Worm (Caenorhabditis elegans) whole organism, early embryonic: ENCODE data around the gene csp-2.

ENCODE experiments used
- B0310.2 ChIP-seq: sonication (generic microtip); optimal IDR thresholded peaks from 2 replicates; lab custom pipeline; 2016; ENCODE audit warnings: mild to moderate bottlenecking, missing genetic modification characterization, missing compliant biosample characterization
- F13C5.2 ChIP-seq: sonication (generic microtip); optimal IDR thresholded peaks from 2 replicates; lab custom pipeline; 2017; ENCODE audit warnings: mild to moderate bottlenecking, missing genetic modification characterization, inconsistent platforms, missing compliant biosample characterization
- aly-1 ChIP-seq: sonication (generic microtip); optimal IDR thresholded peaks from 2 replicates; lab custom pipeline; 2016; ENCODE audit warnings: missing genetic modification characterization, missing compliant biosample characterization
- ama-1 ChIP-seq: fragments of 150-350 bp; optimal IDR thresholded peaks from 2 replicates; lab custom pipeline; 2014
- ceh-13 ChIP-seq: fragments of 200-800 bp; sonication (Bioruptor generic); optimal IDR thresholded peaks from 2 replicates; lab custom pipeline; 2018; ENCODE audit warnings: mild to moderate bottlenecking, missing genetic modification characterization, missing compliant biosample characterization
- ceh-36 ChIP-seq: sonication (generic microtip); optimal IDR thresholded peaks from 2 replicates; lab custom pipeline; 2016; ENCODE audit warnings: missing genetic modification characterization, inconsistent platforms, missing compliant biosample characterization
- ets-7 ChIP-seq: sonication (generic microtip); optimal IDR thresholded peaks from 2 replicates; lab custom pipeline; 2016; ENCODE audit warnings: missing genotype, missing genetic modification characterization, missing compliant biosample characterization
- flt-1 ChIP-seq: fragments of 200-800 bp; sonication (Bioruptor generic); IDR thresholded peaks from 2 replicates; pipeline ENCODE4 v1.3.6; 2022; ENCODE audit warnings: missing genetic modification characterization, missing compliant biosample characterization
- hmbx-1 ChIP-seq: sonication (generic microtip); optimal IDR thresholded peaks from 2 replicates; lab custom pipeline; 2016; ENCODE audit warnings: mild to moderate bottlenecking, missing genetic modification characterization, missing compliant biosample characterization
- hmg-4 ChIP-seq: fragments of 200-800 bp; sonication (Bioruptor generic); optimal IDR thresholded peaks from 2 replicates; lab custom pipeline; 2018; ENCODE audit warnings: mild to moderate bottlenecking, missing genetic modification characterization, missing compliant biosample characterization
- hnd-1 ChIP-seq: sonication (generic microtip); optimal IDR thresholded peaks from 2 replicates; lab custom pipeline; 2016; ENCODE audit warnings: missing genetic modification characterization, missing compliant biosample characterization
- pes-1 ChIP-seq: fragments of 200-800 bp; sonication (Bioruptor generic); IDR thresholded peaks from 2 replicates; pipeline ENCODE4 v1.3.6; 2022; ENCODE audit warnings: missing genetic modification reagents, missing genetic modification characterization, missing compliant biosample characterization
- scrt-1 ChIP-seq: fragments of 200-800 bp; sonication (Bioruptor generic); IDR thresholded peaks from 2 replicates; pipeline ENCODE4 v1.3.6; 2022; ENCODE audit warnings: missing genetic modification characterization, missing compliant biosample characterization
- sea-1 ChIP-seq: fragments of 200-800 bp; sonication (Bioruptor generic); conservative IDR thresholded peaks from 2 replicates; pipeline ENCODE4 v1.3.6; 2022; ENCODE audit warnings: missing genetic modification characterization, missing compliant biosample characterization
- tbx-11 ChIP-seq: fragments of 200-800 bp; sonication (Bioruptor generic); IDR thresholded peaks from 2 replicates; pipeline ENCODE4 v1.3.6; 2022; ENCODE audit warnings: missing genetic modification characterization, missing compliant biosample characterization
- tbx-37 ChIP-seq: fragments of 200-800 bp; sonication (Bioruptor generic); conservative IDR thresholded peaks from 2 replicates; pipeline ENCODE4 v1.3.6; 2022; ENCODE audit warnings: missing genetic modification reagents, missing genetic modification characterization, missing compliant biosample characterization
- tra-4 ChIP-seq: sonication (generic microtip); optimal IDR thresholded peaks from 2 replicates; lab custom pipeline; 2017; ENCODE audit warnings: missing genetic modification characterization, missing compliant biosample characterization

Gene csp-2

ce11 chrIV:6326448-6326847, 18.9 kb downstream of the csp-2 start, which contains the start of gene lsm-8:
Gene lsm-8 (plus strand): TSS chrIV:6326526.
- no peak for TF ChIP-seq hmbx-1 (tag; lab: Kevin White, UChicago)
- no peak for TF ChIP-seq ets-7 (tag; lab: Kevin White, UChicago)
- no peak for TF ChIP-seq hmg-4 (GFP tag; lab: Kevin White, UChicago)
- TF ChIP-seq tbx-11 (GFP tag; lab: Robert Waterston, UW): no peak
- no peak for TF ChIP-seq B0310.2 (tag; lab: Kevin White, UChicago)
- TF ChIP-seq hnd-1 (tag; lab: Kevin White, UChicago): no peak
- TF ChIP-seq flt-1 (GFP tag; lab: Robert Waterston, UW): no peak
- TF ChIP-seq sea-1 (GFP tag; lab: Robert Waterston, UW): no peak
- no peak for TF ChIP-seq tbx-37

- TF ChIP-seq F13C5.2 (tag; lab: Kevin White, UChicago): no peak
- TF ChIP-seq tra-4: no peak
- TF ChIP-seq ceh-13 (GFP tag; lab: Kevin White, UChicago): no peak
- TF ChIP-seq ama-1 (lab: Kevin White, UChicago): no peak
- TF ChIP-seq pes-1: no peak
- no peak for TF ChIP-seq ets-7 (tag; lab: Kevin White, UChicago)
- TF ChIP-seq hmg-4 (GFP tag; lab: Kevin White, UChicago): no peak
- TF ChIP-seq scrt-1 (GFP tag; lab: Robert Waterston, UW): no peak
- no peak for TF ChIP-seq aly-1 (tag; lab: Kevin White, UChicago)
Observed at ce11 chrIV:6327363-6328015, 19.9 kb downstream of the csp-2 start.

- TF ChIP-seq tbx-11 (GFP tag; lab: Robert Waterston, UW) (no peak), B0310.2 (tag; lab: Kevin White, UChicago) (no peak), hmbx-1 (tag; lab: Kevin White, UChicago) (no peak), scrt-1 (GFP tag; lab: Robert Waterston, UW) (no peak), hmg-4 (GFP tag; lab: Kevin White, UChicago) (no peak), pes-1 (no peak), ama-1 (lab: Kevin White, UChicago) (no peak), hnd-1 (tag; lab: Kevin White, UChicago) (no peak), sea-1 (GFP tag; lab: Robert Waterston, UW) (no peak), tbx-37 (no peak), aly-1 (tag; lab: Kevin White, UChicago) (no peak), ets-7 (tag; lab: Kevin White, UChicago) (no peak), F13C5.2 (tag; lab: Kevin White, UChicago) (no peak), ceh-36 (tag; lab: Kevin White, UChicago) (no peak), flt-1 (GFP tag; lab: Robert Waterston, UW) (no peak), ceh-13 (GFP tag; lab: Kevin White, UChicago) (no peak), tra-4 (no peak)
Observed at ce11 chrIV:6328198-6328597, 20.7 kb downstream of the csp-2 start.

- TF ChIP-seq B0310.2 (tag; lab: Kevin White, UChicago): no peak
- TF ChIP-seq ets-7 (tag; lab: Kevin White, UChicago): no peak
- no peak for TF ChIP-seq tbx-37
- no peak for TF ChIP-seq tra-4
- TF ChIP-seq ceh-36 (tag; lab: Kevin White, UChicago): no peak
- no peak for TF ChIP-seq F13C5.2 (tag; lab: Kevin White, UChicago)
- TF ChIP-seq sea-1 (GFP tag; lab: Robert Waterston, UW): no peak
- TF ChIP-seq ceh-13 (GFP tag; lab: Kevin White, UChicago): no peak
- TF ChIP-seq hnd-1 (tag; lab: Kevin White, UChicago): no peak
- TF ChIP-seq scrt-1 (GFP tag; lab: Robert Waterston, UW): no peak
- no peak for TF ChIP-seq ama-1 (lab: Kevin White, UChicago)
- no peak for TF ChIP-seq hmg-4 (GFP tag; lab: Kevin White, UChicago)
- no peak for TF ChIP-seq aly-1 (tag; lab: Kevin White, UChicago)
- TF ChIP-seq flt-1 (GFP tag; lab: Robert Waterston, UW): no peak
- no peak for TF ChIP-seq tbx-11 (GFP tag; lab: Robert Waterston, UW)
- no peak for TF ChIP-seq hmbx-1 (tag; lab: Kevin White, UChicago)
- no peak for TF ChIP-seq pes-1
Observed at ce11 chrIV:6329339-6329738, 21.8 kb downstream of the csp-2 start, which contains the start of gene seu-1. Gene seu-1 (plus strand): TSS chrIV:6329639.

- no peak for TF ChIP-seq flt-1 (GFP tag; lab: Robert Waterston, UW)
- TF ChIP-seq scrt-1 (GFP tag; lab: Robert Waterston, UW): no peak
- no peak for TF ChIP-seq tbx-37
- TF ChIP-seq tbx-11 (GFP tag; lab: Robert Waterston, UW): no peak
- TF ChIP-seq tra-4: no peak
- TF ChIP-seq ceh-36 (tag; lab: Kevin White, UChicago): no peak
- TF ChIP-seq ets-7 (tag; lab: Kevin White, UChicago): no peak
Observed at ce11 chrIV:6330790-6331189, 23.3 kb downstream of the csp-2 start.

- no peak for TF ChIP-seq flt-1 (GFP tag; lab: Robert Waterston, UW)
- no peak for TF ChIP-seq ceh-13 (GFP tag; lab: Kevin White, UChicago)
- no peak for TF ChIP-seq ceh-36 (tag; lab: Kevin White, UChicago)
- TF ChIP-seq F13C5.2 (tag; lab: Kevin White, UChicago): no peak
- no peak for TF ChIP-seq hmbx-1 (tag; lab: Kevin White, UChicago)
- no peak for TF ChIP-seq aly-1 (tag; lab: Kevin White, UChicago)
- no peak for TF ChIP-seq pes-1
- no peak for TF ChIP-seq hnd-1 (tag; lab: Kevin White, UChicago)
- TF ChIP-seq hmg-4 (GFP tag; lab: Kevin White, UChicago): no peak
- TF ChIP-seq tbx-37: no peak
- no peak for TF ChIP-seq scrt-1 (GFP tag; lab: Robert Waterston, UW)
- no peak for TF ChIP-seq tbx-11 (GFP tag; lab: Robert Waterston, UW)
- TF ChIP-seq B0310.2 (tag; lab: Kevin White, UChicago): no peak
- TF ChIP-seq tra-4: no peak
- no peak for TF ChIP-seq sea-1 (GFP tag; lab: Robert Waterston, UW)
- no peak for TF ChIP-seq ama-1 (lab: Kevin White, UChicago)
- no peak for TF ChIP-seq ets-7 (tag; lab: Kevin White, UChicago)
Observed at ce11 chrIV:6333915-6334314, 26.4 kb downstream of the csp-2 start, which contains the start of gene blos-2. Gene blos-2 (plus strand): TSS chrIV:6334215.
